Worm (Caenorhabditis elegans) whole organism, early embryonic: ENCODE data around the gene nhr-210.

ENCODE experiments used
- B0310.2 ChIP-seq: sonication (generic microtip); optimal IDR thresholded peaks from 2 replicates; lab custom pipeline; 2016; ENCODE audit warnings: mild to moderate bottlenecking, missing genetic modification characterization, missing compliant biosample characterization
- F13C5.2 ChIP-seq: sonication (generic microtip); optimal IDR thresholded peaks from 2 replicates; lab custom pipeline; 2017; ENCODE audit warnings: mild to moderate bottlenecking, missing genetic modification characterization, inconsistent platforms, missing compliant biosample characterization
- aly-1 ChIP-seq: sonication (generic microtip); optimal IDR thresholded peaks from 2 replicates; lab custom pipeline; 2016; ENCODE audit warnings: missing genetic modification characterization, missing compliant biosample characterization
- ama-1 ChIP-seq: fragments of 150-350 bp; optimal IDR thresholded peaks from 2 replicates; lab custom pipeline; 2014
- ceh-13 ChIP-seq: fragments of 200-800 bp; sonication (Bioruptor generic); optimal IDR thresholded peaks from 2 replicates; lab custom pipeline; 2018; ENCODE audit warnings: mild to moderate bottlenecking, missing genetic modification characterization, missing compliant biosample characterization
- ceh-36 ChIP-seq: sonication (generic microtip); optimal IDR thresholded peaks from 2 replicates; lab custom pipeline; 2016; ENCODE audit warnings: missing genetic modification characterization, inconsistent platforms, missing compliant biosample characterization
- ets-7 ChIP-seq: sonication (generic microtip); optimal IDR thresholded peaks from 2 replicates; lab custom pipeline; 2016; ENCODE audit warnings: missing genotype, missing genetic modification characterization, missing compliant biosample characterization
- flt-1 ChIP-seq: fragments of 200-800 bp; sonication (Bioruptor generic); IDR thresholded peaks from 2 replicates; pipeline ENCODE4 v1.3.6; 2022; ENCODE audit warnings: missing genetic modification characterization, missing compliant biosample characterization
- hmbx-1 ChIP-seq: sonication (generic microtip); optimal IDR thresholded peaks from 2 replicates; lab custom pipeline; 2016; ENCODE audit warnings: mild to moderate bottlenecking, missing genetic modification characterization, missing compliant biosample characterization
- hmg-4 ChIP-seq: fragments of 200-800 bp; sonication (Bioruptor generic); optimal IDR thresholded peaks from 2 replicates; lab custom pipeline; 2018; ENCODE audit warnings: mild to moderate bottlenecking, missing genetic modification characterization, missing compliant biosample characterization
- hnd-1 ChIP-seq: sonication (generic microtip); optimal IDR thresholded peaks from 2 replicates; lab custom pipeline; 2016; ENCODE audit warnings: missing genetic modification characterization, missing compliant biosample characterization
- pes-1 ChIP-seq: fragments of 200-800 bp; sonication (Bioruptor generic); IDR thresholded peaks from 2 replicates; pipeline ENCODE4 v1.3.6; 2022; ENCODE audit warnings: missing genetic modification reagents, missing genetic modification characterization, missing compliant biosample characterization
- scrt-1 ChIP-seq: fragments of 200-800 bp; sonication (Bioruptor generic); IDR thresholded peaks from 2 replicates; pipeline ENCODE4 v1.3.6; 2022; ENCODE audit warnings: missing genetic modification characterization, missing compliant biosample characterization
- sea-1 ChIP-seq: fragments of 200-800 bp; sonication (Bioruptor generic); conservative IDR thresholded peaks from 2 replicates; pipeline ENCODE4 v1.3.6; 2022; ENCODE audit warnings: missing genetic modification characterization, missing compliant biosample characterization
- tbx-11 ChIP-seq: fragments of 200-800 bp; sonication (Bioruptor generic); IDR thresholded peaks from 2 replicates; pipeline ENCODE4 v1.3.6; 2022; ENCODE audit warnings: missing genetic modification characterization, missing compliant biosample characterization
- tbx-37 ChIP-seq: fragments of 200-800 bp; sonication (Bioruptor generic); conservative IDR thresholded peaks from 2 replicates; pipeline ENCODE4 v1.3.6; 2022; ENCODE audit warnings: missing genetic modification reagents, missing genetic modification characterization, missing compliant biosample characterization
- tra-4 ChIP-seq: sonication (generic microtip); optimal IDR thresholded peaks from 2 replicates; lab custom pipeline; 2017; ENCODE audit warnings: missing genetic modification characterization, missing compliant biosample characterization

The nhr-210 gene

ce11 chrV:552406-552805 lies 33.1 kb upstream of the nhr-210 start:
- TF ChIP-seq tbx-37 (GFP tag; lab: Robert Waterston, UW) (no peak), flt-1 (GFP tag; lab: Robert Waterston, UW) (no peak), aly-1 (no peak), ceh-36 (tag; lab: Kevin White, UChicago) (no peak), pes-1 (GFP tag; lab: Robert Waterston, UW) (no peak), ets-7 (tag; lab: Kevin White, UChicago) (no peak), hmbx-1 (no peak), ceh-13 (GFP tag; lab: Kevin White, UChicago) (no peak), tbx-11 (GFP tag; lab: Robert Waterston, UW) (no peak), B0310.2 (tag; lab: Kevin White, UChicago) (no peak), hnd-1 (tag; lab: Kevin White, UChicago) (no peak), sea-1 (GFP tag; lab: Robert Waterston, UW) (no peak), ama-1 (lab: Kevin White, UChicago) (no peak), F13C5.2 (tag; lab: Kevin White, UChicago) (no peak), scrt-1 (GFP tag; lab: Robert Waterston, UW) (no peak), hmg-4 (GFP tag; lab: Kevin White, UChicago) (no peak), tra-4 (no peak)

- no peak for TF ChIP-seq sea-1 (GFP tag; lab: Robert Waterston, UW)
Measured at ce11 chrV:547980-548379, 28.6 kb upstream of the nhr-210 start, which contains the start of gene C14C6.6. Gene C14C6.6, minus strand, starts transcription at chrV:548080.

ce11 chrV:543169-543568 lies 23.8 kb upstream of the nhr-210 start, which contains the start of gene C14C6.3:
Gene C14C6.3, plus strand, starts transcription at chrV:543469.
- TF ChIP-seq F13C5.2 (tag; lab: Kevin White, UChicago) (no peak), aly-1 (no peak), flt-1 (GFP tag; lab: Robert Waterston, UW) (no peak), tra-4 (no peak), pes-1 (GFP tag; lab: Robert Waterston, UW) (no peak), B0310.2 (tag; lab: Kevin White, UChicago) (no peak), ceh-36 (tag; lab: Kevin White, UChicago) (no peak), ets-7 (tag; lab: Kevin White, UChicago) (no peak), ama-1 (lab: Kevin White, UChicago) (no peak), tbx-11 (GFP tag; lab: Robert Waterston, UW) (no peak)

ce11 chrV:541470-541869 lies 22.1 kb upstream of the nhr-210 start:
- TF ChIP-seq B0310.2 (tag; lab: Kevin White, UChicago), result no peak
- no peak for TF ChIP-seq ceh-36 (tag; lab: Kevin White, UChicago)
- no peak for TF ChIP-seq flt-1 (GFP tag; lab: Robert Waterston, UW)
- no peak for TF ChIP-seq sea-1 (GFP tag; lab: Robert Waterston, UW)
- TF ChIP-seq F13C5.2 (tag; lab: Kevin White, UChicago), result no peak
- TF ChIP-seq tbx-37 (GFP tag; lab: Robert Waterston, UW), result no peak
- no peak for TF ChIP-seq hmbx-1
- TF ChIP-seq ama-1 (lab: Kevin White, UChicago), result no peak
- no peak for TF ChIP-seq hnd-1 (tag; lab: Kevin White, UChicago)
- no peak for TF ChIP-seq pes-1 (GFP tag; lab: Robert Waterston, UW)
- TF ChIP-seq scrt-1 (GFP tag; lab: Robert Waterston, UW), result no peak
- TF ChIP-seq hmg-4 (GFP tag; lab: Kevin White, UChicago), result no peak

ce11 chrV:539040-539510 lies 19.7 kb upstream of the nhr-210 start, which contains the start of gene nhr-155:
Gene nhr-155, plus strand, starts transcription at chrV:539460.
- TF ChIP-seq tbx-37 (GFP tag; lab: Robert Waterston, UW) (no peak), hmbx-1 (no peak), tra-4 (no peak), tbx-11 (GFP tag; lab: Robert Waterston, UW) (no peak), ceh-36 (tag; lab: Kevin White, UChicago) (no peak), scrt-1 (GFP tag; lab: Robert Waterston, UW) (no peak), aly-1 (no peak), ets-7 (tag; lab: Kevin White, UChicago) (no peak), hmg-4 (GFP tag; lab: Kevin White, UChicago) (no peak), ceh-13 (GFP tag; lab: Kevin White, UChicago) (no peak), B0310.2 (tag; lab: Kevin White, UChicago) (no peak), flt-1 (GFP tag; lab: Robert Waterston, UW) (no peak), sea-1 (GFP tag; lab: Robert Waterston, UW) (no peak), F13C5.2 (tag; lab: Kevin White, UChicago) (no peak), hnd-1 (tag; lab: Kevin White, UChicago) (no peak), ama-1 (lab: Kevin White, UChicago) (no peak), pes-1 (GFP tag; lab: Robert Waterston, UW) (no peak)

ce11 chrV:536571-536970 lies 17.2 kb upstream of the nhr-210 start, which contains the start of gene C14C6.5:
Gene C14C6.5, plus strand, starts transcription at chrV:536628.
- TF ChIP-seq ceh-36 (tag; lab: Kevin White, UChicago) (no peak), ama-1 (lab: Kevin White, UChicago) (no peak), pes-1 (GFP tag; lab: Robert Waterston, UW) (no peak), hmg-4 (GFP tag; lab: Kevin White, UChicago) (no peak)

ce11 chrV:534176-534575 lies 14.8 kb upstream of the nhr-210 start, which contains the start of gene nhr-132:
Gene nhr-132, plus strand, starts transcription at chrV:534446.
- TF ChIP-seq tra-4, result no peak
- TF ChIP-seq hmbx-1, result no peak
- TF ChIP-seq sea-1 (GFP tag; lab: Robert Waterston, UW), result no peak
- TF ChIP-seq B0310.2 (tag; lab: Kevin White, UChicago), result no peak

- no peak for TF ChIP-seq F13C5.2 (tag; lab: Kevin White, UChicago)
- no peak for TF ChIP-seq scrt-1 (GFP tag; lab: Robert Waterston, UW)
- TF ChIP-seq ama-1 (lab: Kevin White, UChicago), result no peak
- TF ChIP-seq B0310.2 (tag; lab: Kevin White, UChicago), result no peak
Measured at ce11 chrV:532046-532445, 12.7 kb upstream of the nhr-210 start, which contains the start of gene nhr-58. Gene nhr-58, plus strand, starts transcription at chrV:532259.
